Worm (Caenorhabditis elegans): ENCODE measurements around the gene clc-6.

clc-6 gene

ce11 chrV:11147780-11148144, 48.2 kb downstream of the clc-6 start:
- TF ChIP-seq dmd-4 (tag; optimal IDR thresholded peaks at IDR 0.05; ENCODE audit: borderline replicate concordance) = no peak
- no peak for TF ChIP-seq tbx-2 (tag; optimal IDR thresholded peaks at IDR 0.05)
- TF ChIP-seq sdc-2 (tag; optimal IDR thresholded peaks at IDR 0.05) = no peak

ce11 chrV:11146958-11147779, 48.8 kb downstream of the clc-6 start, which contains the start of the genes T19C4.24 and nlp-33:
T19C4.24 (minus strand) TSS chrV:11147008.
nlp-33 (plus strand) TSS chrV:11147346.
- TF ChIP-seq eyg-1 (tag; optimal IDR thresholded peaks at IDR 0.05) (no peak), lin-11 (tag; optimal IDR thresholded peaks at IDR 0.05) (no peak), odd-2 (tag; optimal IDR thresholded peaks at IDR 0.05) (no peak), gmeb-2 (tag; optimal IDR thresholded peaks at IDR 0.05) (no peak), unc-3 (GFP tag; conservative IDR thresholded peaks at IDR 0.05) (no peak), unc-3 (tag; optimal IDR thresholded peaks at IDR 0.05) (no peak), pros-1 (tag; optimal IDR thresholded peaks at IDR 0.05) (no peak), hlh-8 (tag; optimal IDR thresholded peaks at IDR 0.05) (no peak), sox-2 (GFP tag; IDR thresholded peaks at IDR 0.05) (no peak), unc-42 (tag; optimal IDR thresholded peaks at IDR 0.05) (no peak), pax-1 (tag; optimal IDR thresholded peaks at IDR 0.05) (no peak), Y22D7AL.16 (tag; optimal IDR thresholded peaks at IDR 0.05) (no peak), hlh-6 (tag; optimal IDR thresholded peaks at IDR 0.05) (no peak), ceh-31 (tag; optimal IDR thresholded peaks at IDR 0.05) (no peak), ama-1 (optimal IDR thresholded peaks at IDR 0.05) (no peak), zip-5 (tag; optimal IDR thresholded peaks at IDR 0.05) (no peak)

DNA sequence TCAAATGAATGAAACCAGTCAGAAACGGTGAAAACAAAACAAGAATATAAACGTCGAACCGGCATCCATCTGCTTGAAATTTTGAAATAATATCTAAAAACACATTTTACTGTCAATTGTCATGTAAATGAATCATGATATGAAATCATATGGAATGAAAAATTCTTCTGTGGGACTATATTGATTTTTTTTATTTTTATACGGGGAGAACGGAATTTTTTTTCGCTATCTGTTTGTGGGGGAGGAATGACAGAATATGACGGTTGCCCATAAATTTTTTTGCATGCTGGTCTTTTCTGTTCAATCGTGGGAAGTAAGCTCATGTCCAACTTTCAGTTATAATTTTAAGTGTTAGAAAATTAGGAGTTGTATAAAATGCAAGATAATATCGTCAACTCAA, 51.3 kb downstream of the clc-6 start, which contains the start of gene C06H2.7:
Gene C06H2.7, minus strand, starts transcription at position 101 of the 400 bp plus-strand sequence.
- TF ChIP-seq gmeb-2 (tag; optimal IDR thresholded peaks at IDR 0.05) (no peak), rnt-1 (tag; optimal IDR thresholded peaks at IDR 0.05) (no peak), elt-2 (tag; optimal IDR thresholded peaks at IDR 0.05) (no peak), ets-4 (tag; optimal IDR thresholded peaks at IDR 0.05) (no peak), syd-9 (tag; optimal IDR thresholded peaks at IDR 0.05) (no peak), T23F11.4 (GFP tag; optimal IDR thresholded peaks at IDR 0.05) (no peak), pqm-1 (tag; optimal IDR thresholded peaks at IDR 0.05) (no peak)
